Worm (Caenorhabditis elegans) whole organism, midembryonic: ENCODE measurements around the gene srh-284.

ENCODE experiments used
- T22C8.4 ChIP-seq: fragments of 200-800 bp; sonication (Bioruptor generic); IDR thresholded peaks from 2 replicates; pipeline ENCODE4 v1.3.6; 2022; ENCODE audit warnings: missing genetic modification characterization, missing compliant biosample characterization
- cog-1 ChIP-seq: sonication (generic microtip); optimal IDR thresholded peaks from 2 replicates; lab custom pipeline; 2016; ENCODE audit warnings: missing genetic modification characterization, missing compliant biosample characterization
- flt-1 ChIP-seq: fragments of 200-800 bp; sonication (Bioruptor generic); IDR thresholded peaks from 2 replicates; pipeline ENCODE4 v1.3.6; 2022; ENCODE audit warnings: missing genetic modification characterization, missing compliant biosample characterization
- klf-2 ChIP-seq: fragments of 200-800 bp; sonication (Bioruptor generic); conservative IDR thresholded peaks from 2 replicates; pipeline ENCODE4 v1.3.6; 2022; ENCODE audit warnings: missing genetic modification reagents, missing genetic modification characterization, missing compliant biosample characterization
- med-1 ChIP-seq: sonication (generic microtip); optimal IDR thresholded peaks from 2 replicates; lab custom pipeline; 2017; ENCODE audit warnings: missing genetic modification characterization, mild to moderate bottlenecking, missing compliant biosample characterization, antibody characterized with exemption, missing genetic modification reagents; ENCODE audit not compliant: insufficient read depth
- ref-1 ChIP-seq: fragments of 200-800 bp; sonication (Bioruptor generic); conservative IDR thresholded peaks from 2 replicates; pipeline ENCODE4 v1.3.6; 2022; ENCODE audit warnings: missing genetic modification reagents, missing genetic modification characterization, missing compliant biosample characterization
- tab-1 ChIP-seq: fragments of 200-800 bp; sonication (Bioruptor generic); IDR thresholded peaks from 2 replicates; pipeline ENCODE4 v1.3.6; 2022; ENCODE audit warnings: missing genetic modification characterization, missing compliant biosample characterization
- ztf-23 ChIP-seq: fragments of 200-800 bp; sonication (Bioruptor generic); IDR thresholded peaks from 2 replicates; pipeline ENCODE4 v1.3.6; 2022; ENCODE audit warnings: missing genetic modification reagents, missing genetic modification characterization, missing compliant biosample characterization
- ztf-29 ChIP-seq: fragments of 200-800 bp; sonication (Bioruptor generic); IDR thresholded peaks from 2 replicates; pipeline ENCODE4 v1.3.6; 2022; ENCODE audit warnings: missing genetic modification reagents, missing genetic modification characterization, missing compliant biosample characterization

The srh-284 gene

ce11 chrV:17767249-17767648 lies at the start of gene srh-284:
srh-284 (plus strand) TSS chrV:17767549.
- TF ChIP-seq ref-1 (no peak), cog-1 (tag; lab: Kevin White, UChicago) (no peak), flt-1 (no peak), med-1 (no peak), ztf-29 (no peak), T22C8.4 (GFP tag; lab: Robert Waterston, UW) (no peak), klf-2 (GFP tag; lab: Robert Waterston, UW) (no peak), tab-1 (GFP tag; lab: Robert Waterston, UW) (no peak), ztf-23 (GFP tag; lab: Robert Waterston, UW) (no peak)

ce11 chrV:17718647-17719046 lies 48.7 kb upstream of the srh-284 start, which contains the start of gene str-77:
str-77 (plus strand) TSS chrV:17718947.
- TF ChIP-seq ref-1 (no peak), med-1 (no peak), ztf-23 (GFP tag; lab: Robert Waterston, UW) (no peak), flt-1 (no peak), tab-1 (GFP tag; lab: Robert Waterston, UW) (no peak), T22C8.4 (GFP tag; lab: Robert Waterston, UW) (no peak), klf-2 (GFP tag; lab: Robert Waterston, UW) (no peak), cog-1 (tag; lab: Kevin White, UChicago) (no peak), ztf-29 (no peak)

- TF ChIP-seq T22C8.4 (GFP tag; lab: Robert Waterston, UW) = no peak
- TF ChIP-seq ref-1 = no peak
- no peak for TF ChIP-seq ztf-23 (GFP tag; lab: Robert Waterston, UW)
- TF ChIP-seq cog-1 (tag; lab: Kevin White, UChicago) = no peak
- TF ChIP-seq ztf-29 = no peak
- no peak for TF ChIP-seq klf-2 (GFP tag; lab: Robert Waterston, UW)
- TF ChIP-seq tab-1 (GFP tag; lab: Robert Waterston, UW) = no peak
- TF ChIP-seq flt-1 = no peak
- TF ChIP-seq med-1 = no peak
Observed at ce11 chrV:17721709-17722108, 45.6 kb upstream of the srh-284 start.

DNA sequence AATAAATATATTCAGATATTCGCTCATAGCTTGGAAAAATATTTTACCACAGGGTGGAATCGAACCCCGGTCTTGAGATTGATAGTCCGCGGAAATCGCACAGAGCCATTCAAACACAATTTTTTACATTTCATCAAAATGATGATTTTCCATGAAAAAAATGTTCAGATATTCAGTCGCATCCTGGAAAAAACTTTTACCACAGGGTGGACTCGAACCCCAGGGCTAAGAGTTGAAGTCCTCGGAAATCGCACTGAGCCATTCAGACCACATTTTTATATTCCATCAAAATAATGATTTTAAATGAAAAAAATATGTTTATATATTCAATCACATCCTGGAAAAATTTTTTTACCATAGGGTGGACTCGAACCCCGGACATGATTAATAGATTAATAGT lies 44.8 kb upstream of the srh-284 start:
- no peak for TF ChIP-seq tab-1 (GFP tag; lab: Robert Waterston, UW)
- TF ChIP-seq klf-2 (GFP tag; lab: Robert Waterston, UW) = no peak
- no peak for TF ChIP-seq T22C8.4 (GFP tag; lab: Robert Waterston, UW)
- no peak for TF ChIP-seq med-1
- TF ChIP-seq ref-1 = no peak
- no peak for TF ChIP-seq cog-1 (tag; lab: Kevin White, UChicago)
- no peak for TF ChIP-seq flt-1
- no peak for TF ChIP-seq ztf-23 (GFP tag; lab: Robert Waterston, UW)
- TF ChIP-seq ztf-29 = no peak

ce11 chrV:17723142-17723781 lies 44.1 kb upstream of the srh-284 start:
- TF ChIP-seq klf-2 (GFP tag; lab: Robert Waterston, UW) (no peak), flt-1 (no peak), tab-1 (GFP tag; lab: Robert Waterston, UW) (no peak), ztf-29 (no peak), ref-1 (no peak), T22C8.4 (GFP tag; lab: Robert Waterston, UW) (no peak), med-1 (no peak), ztf-23 (GFP tag; lab: Robert Waterston, UW) (no peak), cog-1 (tag; lab: Kevin White, UChicago) (no peak)

DNA sequence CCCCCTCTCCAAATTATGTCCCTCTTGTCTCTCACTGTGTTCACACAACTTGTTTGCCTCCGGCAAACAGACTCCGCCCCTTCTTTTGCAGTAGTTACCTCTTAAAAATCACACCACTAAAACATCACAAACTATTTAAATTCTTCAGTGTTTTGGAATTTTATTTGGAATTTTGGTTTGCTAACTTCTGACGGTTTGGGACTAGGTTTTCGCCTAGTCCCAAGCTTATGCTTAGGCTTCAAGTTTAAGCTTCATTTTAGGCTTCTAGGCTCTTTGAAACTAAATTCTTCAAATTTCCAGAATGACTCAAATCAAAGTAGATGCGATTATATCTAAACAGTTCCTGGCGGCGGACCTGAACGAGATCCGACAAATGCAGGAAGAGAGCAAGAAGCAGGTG lies 42.6 kb upstream of the srh-284 start, which contains the start of gene fat-5:
Gene fat-5 (plus strand): TSS at position 301 of the 400 bp plus-strand sequence.
- no peak for TF ChIP-seq ztf-29
- no peak for TF ChIP-seq T22C8.4 (GFP tag; lab: Robert Waterston, UW)
- no peak for TF ChIP-seq ztf-23 (GFP tag; lab: Robert Waterston, UW)
- TF ChIP-seq med-1 = no peak
- no peak for TF ChIP-seq tab-1 (GFP tag; lab: Robert Waterston, UW)
- no peak for TF ChIP-seq flt-1
- no peak for TF ChIP-seq klf-2 (GFP tag; lab: Robert Waterston, UW)
- no peak for TF ChIP-seq cog-1 (tag; lab: Kevin White, UChicago)

- TF ChIP-seq tab-1 (GFP tag; lab: Robert Waterston, UW) = no peak
Observed at ce11 chrV:17728336-17728735, 39.0 kb upstream of the srh-284 start.

ce11 chrV:17728757-17729156 lies 38.6 kb upstream of the srh-284 start:
- TF ChIP-seq ztf-23 (GFP tag; lab: Robert Waterston, UW) (no peak), flt-1 (no peak), med-1 (no peak), ref-1 (no peak)

ce11 chrV:17732516-17732915 lies 34.8 kb upstream of the srh-284 start, which contains the start of gene twk-42:
twk-42 (minus strand) TSS chrV:17732616.
- TF ChIP-seq flt-1 = no peak
- TF ChIP-seq cog-1 (tag; lab: Kevin White, UChicago) = no peak
- TF ChIP-seq ztf-23 (GFP tag; lab: Robert Waterston, UW) = no peak
- no peak for TF ChIP-seq klf-2 (GFP tag; lab: Robert Waterston, UW)
- no peak for TF ChIP-seq T22C8.4 (GFP tag; lab: Robert Waterston, UW)
- TF ChIP-seq tab-1 (GFP tag; lab: Robert Waterston, UW) = no peak
- TF ChIP-seq med-1 = no peak
- no peak for TF ChIP-seq ztf-29
- TF ChIP-seq ref-1 = no peak

DNA sequence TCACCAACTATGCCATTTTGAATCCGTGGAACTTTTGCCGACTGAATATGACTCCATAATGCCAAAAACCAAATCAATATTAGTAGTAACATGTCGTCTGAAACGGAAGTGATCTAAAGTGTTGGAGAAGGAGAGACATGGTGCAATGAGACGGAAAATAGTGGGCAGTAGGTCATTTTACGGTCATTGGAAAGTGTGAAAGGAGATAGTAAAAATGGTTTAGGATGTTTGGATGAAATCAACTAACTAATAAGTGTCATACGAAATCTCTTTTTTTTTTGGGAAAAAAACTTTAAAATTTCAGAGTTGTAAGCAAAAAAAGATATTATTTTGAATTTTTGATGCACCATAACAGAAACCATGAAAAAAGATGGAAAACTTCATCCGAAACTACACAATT lies 27.5 kb upstream of the srh-284 start, which contains the start of gene cutl-4:
Gene cutl-4 (minus strand): TSS at position 101 of the 400 bp plus-strand sequence.
- TF ChIP-seq ztf-23 (GFP tag; lab: Robert Waterston, UW) (no peak), flt-1 (no peak), cog-1 (tag; lab: Kevin White, UChicago) (no peak), klf-2 (GFP tag; lab: Robert Waterston, UW) (no peak), T22C8.4 (GFP tag; lab: Robert Waterston, UW) (no peak), med-1 (no peak)
